Fruit fly (Drosophila melanogaster) whole organism, wandering third instar larva: ENCODE results near the gene Lsp2.

Source experiments
- Abd-B ChIP-seq: fragments of >200 bp; optimal IDR thresholded peaks from 2 replicates; lab custom pipeline; 2017; ENCODE audit warnings: missing biosample characterization, missing genetic modification characterization
- CG32264 ChIP-seq: fragments of 200-800 bp; sonication (Bioruptor generic); optimal IDR thresholded peaks from 2 replicates; lab custom pipeline; 2016; ENCODE audit warnings: missing biosample characterization, missing genetic modification characterization
- CG9705 ChIP-seq: fragments of 200-800 bp; sonication (Bioruptor generic); optimal IDR thresholded peaks from 2 replicates; lab custom pipeline; 2018; ENCODE audit warnings: missing biosample characterization, mild to moderate bottlenecking, missing genetic modification characterization
- CrebA ChIP-seq: fragments of 200-800 bp; sonication (Bioruptor generic); optimal IDR thresholded peaks from 2 replicates; lab custom pipeline; 2016; ENCODE audit warnings: missing biosample characterization, mild to moderate bottlenecking, missing genetic modification characterization, borderline replicate concordance
- Dfd ChIP-seq: fragments of >200 bp; optimal IDR thresholded peaks from 2 replicates; lab custom pipeline; 2017; ENCODE audit warnings: missing biosample characterization, missing genetic modification characterization
- Dif ChIP-seq: fragments of 200-275, 200-300 bp; sonication (Bioruptor generic); optimal IDR thresholded peaks from 2 replicates; lab custom pipeline; 2018; ENCODE audit warnings: missing biosample characterization, missing genetic modification characterization; ENCODE audit not compliant: partially characterized antibody
- GATAd ChIP-seq: sonication (Bioruptor generic); optimal IDR thresholded peaks from 2 replicates; lab custom pipeline; 2016; ENCODE audit warnings: missing biosample characterization, missing genetic modification characterization
- HLH106 ChIP-seq: fragments of 200-800 bp; optimal IDR thresholded peaks from 3 replicates; lab custom pipeline; 2019; ENCODE audit warnings: missing biosample characterization, mild to moderate bottlenecking, missing genetic modification characterization, moderate library complexity
- Hnf4 ChIP-seq: fragments of 200-800 bp; sonication (Bioruptor generic); optimal IDR thresholded peaks from 2 replicates; lab custom pipeline; 2016; ENCODE audit warnings: missing biosample characterization, mild to moderate bottlenecking, missing genetic modification characterization
- Hr78 ChIP-seq: fragments of >200 bp; optimal IDR thresholded peaks from 2 replicates; lab custom pipeline; 2017; ENCODE audit warnings: missing biosample characterization, missing genetic modification characterization
- Hr83 ChIP-seq: fragments of 200-300 bp; sonication (Bioruptor generic); optimal IDR thresholded peaks from 2 replicates; lab custom pipeline; 2016; ENCODE audit warnings: missing biosample characterization, mild to moderate bottlenecking, missing genetic modification characterization, moderate library complexity; ENCODE audit not compliant: poor library complexity, severe bottlenecking
- Jra ChIP-seq: sonication (Bioruptor generic); optimal IDR thresholded peaks from 2 replicates; lab custom pipeline; 2016; ENCODE audit warnings: missing biosample characterization, missing genetic modification characterization
- Mio ChIP-seq: sonication (Bioruptor generic); optimal IDR thresholded peaks from 2 replicates; lab custom pipeline; 2016; ENCODE audit warnings: missing biosample characterization, missing genetic modification characterization
- Myc ChIP-seq: fragments of >200 bp; optimal IDR thresholded peaks from 2 replicates; lab custom pipeline; 2017
- N ChIP-seq: fragments of >200 bp; optimal IDR thresholded peaks from 2 replicates; lab custom pipeline; 2018; ENCODE audit warnings: missing biosample characterization, missing external identifiers, missing genetic modification characterization
- OdsH ChIP-seq: fragments of 200-800 bp; sonication (Bioruptor generic); optimal IDR thresholded peaks from 2 replicates; lab custom pipeline; 2016; ENCODE audit warnings: missing biosample characterization, mild to moderate bottlenecking, missing genetic modification characterization
- Rel ChIP-seq, 2 experiments: fragments of 200-800 bp; sonication (Bioruptor generic) in 1 of 2; optimal IDR thresholded peaks; 2 replicates in 1 of 2; 3 replicates in 1 of 2; lab custom pipeline; 2016 to 2019; ENCODE audit warnings: mild to moderate bottlenecking in 2 of 2, missing biosample characterization in 2 of 2, missing genetic modification characterization in 2 of 2, moderate library complexity in 1 of 2
- Sp1 ChIP-seq: fragments of 200-800 bp; sonication (Bioruptor generic); optimal IDR thresholded peaks from 3 replicates; lab custom pipeline; 2019; ENCODE audit warnings: missing biosample characterization, mild to moderate bottlenecking, missing genetic modification characterization, moderate library complexity
- Vsx2 ChIP-seq: fragments of 200-300, 225-300 bp; sonication (Bioruptor generic); optimal IDR thresholded peaks from 2 replicates; lab custom pipeline; 2018; ENCODE audit warnings: missing biosample characterization, missing genetic modification characterization; ENCODE audit not compliant: partially characterized antibody
- br ChIP-seq: fragments of 200-800 bp; sonication (Bioruptor generic); optimal IDR thresholded peaks from 2 replicates; lab custom pipeline; 2016; ENCODE audit warnings: missing biosample characterization, missing genetic modification characterization
- brk ChIP-seq: fragments of 200-800 bp; sonication (Bioruptor generic); optimal IDR thresholded peaks from 2 replicates; lab custom pipeline; 2016; ENCODE audit warnings: missing biosample characterization, mild to moderate bottlenecking, missing genetic modification characterization
- dl ChIP-seq, 2 experiments: fragments of 175-275, 200-275 bp in 1 of 2; fragments of 200-275 bp in 1 of 2; sonication (Bioruptor generic); optimal IDR thresholded peaks; lab custom pipeline; 2018; ENCODE audit warnings: mild to moderate bottlenecking in 2 of 2, missing biosample characterization in 2 of 2, missing genetic modification characterization in 2 of 2, moderate library complexity in 2 of 2; ENCODE audit not compliant: partially characterized antibody in 2 of 2, insufficient read depth in 1 of 2
- dmrt93B ChIP-seq: fragments of 200-800 bp; sonication (Bioruptor generic); optimal IDR thresholded peaks from 2 replicates; lab custom pipeline; 2018; ENCODE audit warnings: missing biosample characterization, mild to moderate bottlenecking, missing genetic modification characterization
- dsf ChIP-seq: sonication (Bioruptor generic); optimal IDR thresholded peaks from 2 replicates; lab custom pipeline; 2016; ENCODE audit warnings: missing biosample characterization, missing genetic modification characterization, borderline replicate concordance
- ey ChIP-seq: fragments of 200-800 bp; sonication (Bioruptor generic); optimal IDR thresholded peaks from 2 replicates; lab custom pipeline; 2016; ENCODE audit warnings: missing biosample characterization, missing genetic modification characterization
- foxo ChIP-seq, 2 experiments: fragments of 200-800 bp; sonication (Bioruptor generic); optimal IDR thresholded peaks; 2 replicates in 1 of 2; 3 replicates in 1 of 2; lab custom pipeline; 2016 to 2017; ENCODE audit warnings: missing biosample characterization in 2 of 2, missing genetic modification characterization in 2 of 2
- fru ChIP-seq: fragments of 200-800 bp; sonication (Bioruptor generic); optimal IDR thresholded peaks from 3 replicates; lab custom pipeline; 2016; ENCODE audit warnings: missing biosample characterization, mild to moderate bottlenecking, missing genetic modification characterization
- h ChIP-seq: fragments of 200-800 bp; sonication (Bioruptor generic); optimal IDR thresholded peaks from 3 replicates; lab custom pipeline; 2016; ENCODE audit warnings: missing biosample characterization, mild to moderate bottlenecking, missing genetic modification characterization
- jim ChIP-seq: fragments of 175-275, 200-325 bp; sonication (Bioruptor generic); optimal IDR thresholded peaks from 2 replicates; lab custom pipeline; 2016; ENCODE audit warnings: missing biosample characterization, mild to moderate bottlenecking, missing genetic modification characterization
- lola ChIP-seq: fragments of >200 bp; optimal IDR thresholded peaks from 2 replicates; lab custom pipeline; 2017; ENCODE audit warnings: missing biosample characterization, missing genetic modification characterization
- pan ChIP-seq: fragments of >200 bp; optimal IDR thresholded peaks from 2 replicates; lab custom pipeline; 2017
- psq ChIP-seq: fragments of 200-800 bp; sonication (Bioruptor generic); optimal IDR thresholded peaks from 3 replicates; lab custom pipeline; 2017; ENCODE audit warnings: missing biosample characterization, mild to moderate bottlenecking, missing genetic modification characterization, moderate library complexity
- rgr ChIP-seq: fragments of 200-800 bp; sonication (Bioruptor generic); optimal IDR thresholded peaks from 3 replicates; lab custom pipeline; 2016; ENCODE audit warnings: missing biosample characterization, mild to moderate bottlenecking, missing genetic modification characterization
- sage ChIP-seq: fragments of 200-800 bp; sonication (Bioruptor generic); optimal IDR thresholded peaks from 2 replicates; lab custom pipeline; 2016; ENCODE audit warnings: missing biosample characterization, mild to moderate bottlenecking, missing genetic modification characterization
- sv ChIP-seq: fragments of 200-800 bp; sonication (Bioruptor generic); optimal IDR thresholded peaks from 3 replicates; lab custom pipeline; 2016; ENCODE audit warnings: missing biosample characterization, missing genetic modification characterization
- tai ChIP-seq: sonication (Bioruptor generic); optimal IDR thresholded peaks from 2 replicates; lab custom pipeline; 2016; ENCODE audit warnings: missing biosample characterization, missing genetic modification characterization
- usp ChIP-seq: fragments of >200 bp; optimal IDR thresholded peaks from 2 replicates; lab custom pipeline; 2017; ENCODE audit warnings: missing biosample characterization, missing genetic modification characterization
- woc ChIP-seq: sonication (Bioruptor generic); optimal IDR thresholded peaks from 2 replicates; lab custom pipeline; 2016; ENCODE audit warnings: missing biosample characterization, mild to moderate bottlenecking, missing genetic modification characterization

Lsp2 gene

dm6 chr3L:12136630-12137029 is 7.4 kb downstream of the Lsp2 start, which contains the start of the genes CG5645 and Atg12:
Gene CG5645 (minus strand): TSS chr3L:12136706.
Gene Atg12 (plus strand): TSS chr3L:12136967.
- TF ChIP-seq Mio (GFP tag; lab: Kevin White, UChicago) (no peak), foxo (GFP tag; optimal IDR thresholded peaks at IDR 0.05; lab: Kevin White, UChicago) (peak in 1 of 2 experiments; percentile 83), woc (GFP tag; lab: Kevin White, UChicago) (peak; percentile 76), dsf (GFP tag; lab: Kevin White, UChicago) (peak; percentile 46), sage (GFP tag; lab: Kevin White, UChicago) (no peak), CrebA (GFP tag; lab: Kevin White, UChicago) (no peak), psq (peak; percentile 48), N (GFP tag; lab: Kevin White, UChicago) (no peak), CG9705 (GFP tag; lab: Kevin White, UChicago) (peak; percentile 76), rgr (GFP tag; lab: Kevin White, UChicago) (peak; percentile 74), br (GFP tag; lab: Kevin White, UChicago) (peak; percentile 36), dmrt93B (GFP tag; lab: Kevin White, UChicago) (no peak), HLH106 (tag; lab: Kevin White, UChicago) (peak; percentile 67), Abd-B (GFP tag; lab: Kevin White, UChicago) (no peak), fru (GFP tag; lab: Kevin White, UChicago) (peak; percentile 69), brk (GFP tag; lab: Kevin White, UChicago) (peak; percentile 71), Dfd (GFP tag; lab: Kevin White, UChicago) (no peak), Jra (GFP tag; lab: Kevin White, UChicago) (peak; percentile 79), GATAd (GFP tag; lab: Kevin White, UChicago) (no peak), ey (peak; percentile 46), Rel (GFP tag; optimal IDR thresholded peaks at IDR 0.05; lab: Kevin White, UChicago) (no peak), Rel (tag; optimal IDR thresholded peaks at IDR 0.05; lab: Kevin White, UChicago) (peak; percentile 43), OdsH (GFP tag; lab: Kevin White, UChicago) (peak; percentile 65), Vsx2 (no peak), usp (GFP tag; lab: Kevin White, UChicago) (no peak), Hnf4 (GFP tag; lab: Kevin White, UChicago) (peak; percentile 81), dl (GFP tag; optimal IDR thresholded peaks at IDR 0.05; lab: Kevin White, UChicago; ENCODE audit: insufficient read depth in 1 of 2, partially characterized antibody in 2 of 2) (no peak), Sp1 (GFP tag; lab: Kevin White, UChicago) (peak; percentile 46), h (GFP tag; lab: Kevin White, UChicago) (peak; percentile 84), CG32264 (GFP tag; lab: Kevin White, UChicago) (peak; percentile 13)

dm6 chr3L:12138113-12138899 is 9.1 kb downstream of the Lsp2 start, which contains the start of the genes ND-SGDH and RhoGAP68F:
Gene ND-SGDH (minus strand): TSS chr3L:12138584.
Gene RhoGAP68F (plus strand): TSS chr3L:12138868.
- no peak for TF ChIP-seq Myc
- peak; percentile 80 for TF ChIP-seq dmrt93B (GFP tag; lab: Kevin White, UChicago)
- TF ChIP-seq woc (GFP tag; lab: Kevin White, UChicago): peak; percentile 81
- peak; percentile 74 for TF ChIP-seq rgr (GFP tag; lab: Kevin White, UChicago)
- no peak for TF ChIP-seq Dfd (GFP tag; lab: Kevin White, UChicago)
- peak; percentile 59 for TF ChIP-seq brk (GFP tag; lab: Kevin White, UChicago)
- TF ChIP-seq OdsH (GFP tag; lab: Kevin White, UChicago): peak; percentile 69
- TF ChIP-seq Abd-B (GFP tag; lab: Kevin White, UChicago): no peak
- peak; percentile 73 for TF ChIP-seq Jra (GFP tag; lab: Kevin White, UChicago)
- peak; percentile 61 for TF ChIP-seq sv (GFP tag; lab: Kevin White, UChicago)
- no peak for TF ChIP-seq lola (GFP tag; lab: Kevin White, UChicago)
- TF ChIP-seq Mio (GFP tag; lab: Kevin White, UChicago): no peak
- peak; percentile 76 for TF ChIP-seq Sp1 (GFP tag; lab: Kevin White, UChicago)
- no peak for TF ChIP-seq Hr78 (GFP tag; lab: Kevin White, UChicago)
- peak; percentile 62 for TF ChIP-seq Hr83
- TF ChIP-seq usp (GFP tag; lab: Kevin White, UChicago): no peak
- peak; percentile 79 for TF ChIP-seq fru (GFP tag; lab: Kevin White, UChicago)
- no peak for TF ChIP-seq jim (GFP tag; lab: Kevin White, UChicago)
- TF ChIP-seq ey: peak; percentile 69
- no peak for TF ChIP-seq Vsx2
- peak; percentile 54 for TF ChIP-seq dsf (GFP tag; lab: Kevin White, UChicago)
- TF ChIP-seq N (GFP tag; lab: Kevin White, UChicago): no peak
- no peak for TF ChIP-seq Rel (GFP tag; optimal IDR thresholded peaks at IDR 0.05; lab: Kevin White, UChicago)
- peak; percentile 35 for TF ChIP-seq Rel (tag; optimal IDR thresholded peaks at IDR 0.05; lab: Kevin White, UChicago)
- no peak for TF ChIP-seq CrebA (GFP tag; lab: Kevin White, UChicago)
- TF ChIP-seq pan (lab: Kevin White, UChicago): no peak
- TF ChIP-seq h (GFP tag; lab: Kevin White, UChicago): peak; percentile 84
- peak; percentile 32 for TF ChIP-seq CG32264 (GFP tag; lab: Kevin White, UChicago)
- no peak for TF ChIP-seq sage (GFP tag; lab: Kevin White, UChicago)
- peak; percentile 65 for TF ChIP-seq psq
- TF ChIP-seq CG9705 (GFP tag; lab: Kevin White, UChicago): peak; percentile 77
- peak; percentile 57 to 86 for TF ChIP-seq foxo (GFP tag; optimal IDR thresholded peaks at IDR 0.05; lab: Kevin White, UChicago)
- peak; percentile 84 for TF ChIP-seq tai (GFP tag; lab: Kevin White, UChicago)
- no peak for TF ChIP-seq dl (GFP tag; optimal IDR thresholded peaks at IDR 0.05; lab: Kevin White, UChicago; ENCODE audit: insufficient read depth in 1 of 2, partially characterized antibody in 2 of 2)
- TF ChIP-seq HLH106 (tag; lab: Kevin White, UChicago): peak; percentile 87
- TF ChIP-seq Hnf4 (GFP tag; lab: Kevin White, UChicago): peak; percentile 75
- TF ChIP-seq br (GFP tag; lab: Kevin White, UChicago): peak; percentile 75
- TF ChIP-seq Dif (GFP tag; lab: Kevin White, UChicago): no peak
- TF ChIP-seq GATAd (GFP tag; lab: Kevin White, UChicago): peak; percentile 55
